Fruit fly (Drosophila melanogaster): ENCODE results near the gene cDIP.

cDIP gene

dm6 chr3R:21118784-21119183 is 42.1 kb downstream of the cDIP start, which contains the start of gene Bdbt (continued):
- no peak for TF ChIP-seq Oli (tag; optimal IDR thresholded peaks at IDR 0.05)
- TF ChIP-seq CG34376 (GFP tag; optimal IDR thresholded peaks at IDR 0.05), result no peak
- no peak for TF ChIP-seq Ptx1 (GFP tag; IDR thresholded peaks at IDR 0.05)
- no peak for TF ChIP-seq CG6683 (GFP tag; optimal IDR thresholded peaks at IDR 0.05)
- TF ChIP-seq YL-1 (GFP tag; optimal IDR thresholded peaks at IDR 0.05), result no peak
- no peak for TF ChIP-seq B-H2 (GFP tag; optimal IDR thresholded peaks at IDR 0.05)
- TF ChIP-seq en (GFP tag; optimal IDR thresholded peaks at IDR 0.05), result no peak
- no peak for TF ChIP-seq CG10321 (GFP tag; IDR thresholded peaks at IDR 0.05)
- peak; percentile 9 for TF ChIP-seq Chrac-16 (GFP tag; optimal IDR thresholded peaks at IDR 0.05)
- no peak for TF ChIP-seq yki (optimal IDR thresholded peaks at IDR 0.05)
- no peak for TF ChIP-seq CG18011 (GFP tag; optimal IDR thresholded peaks at IDR 0.05)
- peak in 1 of 2 experiments; percentile 25 for TF ChIP-seq chif (GFP tag; optimal IDR thresholded peaks at IDR 0.05)
- peak; percentile 67 for TF ChIP-seq sna (GFP tag; IDR thresholded peaks at IDR 0.05; ENCODE audit: partially characterized antibody)
- TF ChIP-seq her (GFP tag; optimal IDR thresholded peaks at IDR 0.05), result no peak
- no peak for TF ChIP-seq Mrtf (GFP tag; IDR thresholded peaks at IDR 0.05)
- peak; percentile 95 for TF ChIP-seq CG6791 (GFP tag; IDR thresholded peaks at IDR 0.05; ENCODE audit: partially characterized antibody)
- TF ChIP-seq ssp (GFP tag; IDR thresholded peaks at IDR 0.05), result peak; percentile 95
- TF ChIP-seq Hr39 (optimal IDR thresholded peaks at IDR 0.05), result no peak
- TF ChIP-seq jing (GFP tag; optimal IDR thresholded peaks at IDR 0.05), result no peak
- peak; percentile 74 for TF ChIP-seq CG34224 (GFP tag; IDR thresholded peaks at IDR 0.05; ENCODE audit: partially characterized antibody)
- peak; percentile 39 for TF ChIP-seq mam (GFP tag; optimal IDR thresholded peaks at IDR 0.05)
- no peak for TF ChIP-seq CG15011 (GFP tag; optimal IDR thresholded peaks at IDR 0.05)
- no peak for TF ChIP-seq CG11504 (tag; optimal IDR thresholded peaks at IDR 0.05)
- TF ChIP-seq dan (GFP tag; IDR thresholded peaks at IDR 0.05), result no peak
- TF ChIP-seq CG12155 (GFP tag; optimal IDR thresholded peaks at IDR 0.05), result peak; percentile 21
- no peak for TF ChIP-seq CG7271 (tag; optimal IDR thresholded peaks at IDR 0.05)
- TF ChIP-seq ap (GFP tag; IDR thresholded peaks at IDR 0.05), result 0 out of 2 replicates have a peak, but pooled peaks have one; percentile 21
- TF ChIP-seq CG5245 (GFP tag; optimal IDR thresholded peaks at IDR 0.05), result no peak
- no peak for TF ChIP-seq CG15479 (GFP tag; optimal IDR thresholded peaks at IDR 0.05)
- no peak for TF ChIP-seq cg (GFP tag; optimal IDR thresholded peaks at IDR 0.05)
- TF ChIP-seq grau (tag; optimal IDR thresholded peaks at IDR 0.05), result no peak
- no peak for TF ChIP-seq gem (tag; optimal IDR thresholded peaks at IDR 0.05)
- peak; percentile 68 for TF ChIP-seq CG30020 (tag; optimal IDR thresholded peaks at IDR 0.05)
- no peak for TF ChIP-seq sim (GFP tag; IDR thresholded peaks at IDR 0.05)
- peak; percentile 29; the same call in 1 of the 3 replicates for TF ChIP-seq otp (GFP tag; IDR thresholded peaks at IDR 0.05)
- no peak for TF ChIP-seq dimm (GFP tag; IDR thresholded peaks at IDR 0.05)
- TF ChIP-seq tin (GFP tag; optimal IDR thresholded peaks at IDR 0.05), result no peak
- TF ChIP-seq CG13775 (GFP tag; optimal IDR thresholded peaks at IDR 0.05), result no peak
- TF ChIP-seq Vsx1 (GFP tag; optimal IDR thresholded peaks at IDR 0.05), result no peak
- TF ChIP-seq CG3065 (GFP tag; optimal IDR thresholded peaks at IDR 0.05), result no peak
- peak; percentile 81 for TF ChIP-seq ato (GFP tag; IDR thresholded peaks at IDR 0.05; ENCODE audit: partially characterized antibody)
- TF ChIP-seq nom (GFP tag; optimal IDR thresholded peaks at IDR 0.05), result no peak
- no peak for TF ChIP-seq GATAe (GFP tag; conservative IDR thresholded peaks at IDR 0.05)
- no peak for TF ChIP-seq CG4820 (GFP tag; optimal IDR thresholded peaks at IDR 0.05)
- TF ChIP-seq stwl (tag; optimal IDR thresholded peaks at IDR 0.05), result peak; percentile 46
- TF ChIP-seq chinmo (GFP tag; IDR thresholded peaks at IDR 0.05; ENCODE audit: partially characterized antibody), result peak; percentile 90
- TF ChIP-seq Hmr (GFP tag; optimal IDR thresholded peaks at IDR 0.05), result no peak
- TF ChIP-seq CG4424 (GFP tag; optimal IDR thresholded peaks at IDR 0.05), result peak; percentile 3
- TF ChIP-seq Oaz (GFP tag; IDR thresholded peaks at IDR 0.05), result no peak
- TF ChIP-seq CG12391 (tag; optimal IDR thresholded peaks at IDR 0.05), result no peak
- no peak for TF ChIP-seq CG32767 (GFP tag; IDR thresholded peaks at IDR 0.05)
- no peak for TF ChIP-seq eve (GFP tag; optimal IDR thresholded peaks at IDR 0.05)

All from whole organism, embryonic.